Worm (Caenorhabditis elegans): ENCODE results near the gene tbc-18.

The tbc-18 gene

DNA sequence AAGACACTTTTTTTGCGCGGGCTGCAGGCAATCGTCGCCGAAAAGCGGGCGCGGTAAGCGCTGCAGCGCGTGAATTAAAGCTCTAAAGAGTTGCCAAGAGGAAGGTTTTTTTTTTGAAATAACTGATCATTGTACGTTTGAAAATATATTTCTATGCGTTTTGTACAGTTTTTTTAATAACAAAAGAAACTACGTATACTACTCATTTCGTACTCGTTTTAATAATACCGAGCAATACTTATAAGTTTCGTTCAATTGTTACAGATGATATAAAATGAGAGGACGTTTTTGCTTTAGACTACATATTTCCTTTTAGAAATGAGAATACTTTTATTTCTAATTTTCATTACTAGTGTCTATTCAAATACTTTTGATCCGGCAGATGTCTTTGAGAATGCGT, 6.5 kb upstream of the tbc-18 start, which contains the start of gene nep-15:
nep-15 (plus strand) TSS at position 301 of the 400 bp plus-strand sequence.
- TF ChIP-seq mep-1 (tag; optimal IDR thresholded peaks at IDR 0.05) (no peak), mab-5 (tag; optimal IDR thresholded peaks at IDR 0.05) (no peak), M03D4.4 (tag; optimal IDR thresholded peaks at IDR 0.05) (no peak), pha-4 (tag; optimal IDR thresholded peaks at IDR 0.05) (no peak), flh-1 (GFP tag; optimal IDR thresholded peaks at IDR 0.05) (no peak), drap-1 (GFP tag; optimal IDR thresholded peaks at IDR 0.05) (no peak), unc-120 (tag; optimal IDR thresholded peaks at IDR 0.05; ENCODE audit: poor library complexity, severe bottlenecking) (no peak), lsy-2 (tag; optimal IDR thresholded peaks at IDR 0.05) (no peak), hlh-1 (tag; optimal IDR thresholded peaks at IDR 0.05) (no peak), unc-39 (tag; optimal IDR thresholded peaks at IDR 0.05) (no peak), tbx-8 (GFP tag; optimal IDR thresholded peaks at IDR 0.05) (no peak)

DNA sequence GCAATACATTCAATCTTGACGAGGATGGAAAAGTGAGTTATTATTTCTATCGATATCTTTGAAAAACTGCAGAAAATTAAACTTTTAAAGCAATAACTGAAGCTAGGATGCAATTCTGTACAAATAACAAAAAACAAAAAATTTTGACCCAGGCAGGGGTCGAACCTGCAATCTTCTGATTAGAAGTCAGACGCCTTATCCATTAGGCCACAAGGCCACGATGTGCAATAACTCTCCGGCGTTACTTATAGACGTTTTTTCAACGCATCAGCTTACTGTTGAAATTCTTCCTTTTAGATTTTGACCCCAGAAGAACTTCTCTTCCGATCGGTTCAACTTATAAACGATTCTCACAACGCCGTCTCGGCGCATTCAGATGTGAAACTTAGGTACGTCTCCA, 3.3 kb downstream of the tbc-18 start:
- TF ChIP-seq M03D4.4 (tag; optimal IDR thresholded peaks at IDR 0.05) (no peak), mep-1 (tag; optimal IDR thresholded peaks at IDR 0.05) (no peak), lin-13 (tag; optimal IDR thresholded peaks at IDR 0.05) (no peak), tbx-8 (GFP tag; optimal IDR thresholded peaks at IDR 0.05) (no peak), bed-3 (GFP tag; optimal IDR thresholded peaks at IDR 0.05) (no peak), nhr-76 (tag; optimal IDR thresholded peaks at IDR 0.05) (no peak), zip-8 (tag; optimal IDR thresholded peaks at IDR 0.05) (no peak), lin-32 (GFP tag; optimal IDR thresholded peaks at IDR 0.05) (no peak), nhr-237 (tag; optimal IDR thresholded peaks at IDR 0.05) (no peak), elt-3 (tag; optimal IDR thresholded peaks at IDR 0.05) (no peak), hlh-1 (tag; optimal IDR thresholded peaks at IDR 0.05) (no peak), mls-2 (tag; optimal IDR thresholded peaks at IDR 0.05) (no peak), pha-4 (tag; optimal IDR thresholded peaks at IDR 0.05) (no peak), ceh-43 (GFP tag; optimal IDR thresholded peaks at IDR 0.05) (no peak), blmp-1 (tag; optimal IDR thresholded peaks at IDR 0.05) (no peak)

DNA sequence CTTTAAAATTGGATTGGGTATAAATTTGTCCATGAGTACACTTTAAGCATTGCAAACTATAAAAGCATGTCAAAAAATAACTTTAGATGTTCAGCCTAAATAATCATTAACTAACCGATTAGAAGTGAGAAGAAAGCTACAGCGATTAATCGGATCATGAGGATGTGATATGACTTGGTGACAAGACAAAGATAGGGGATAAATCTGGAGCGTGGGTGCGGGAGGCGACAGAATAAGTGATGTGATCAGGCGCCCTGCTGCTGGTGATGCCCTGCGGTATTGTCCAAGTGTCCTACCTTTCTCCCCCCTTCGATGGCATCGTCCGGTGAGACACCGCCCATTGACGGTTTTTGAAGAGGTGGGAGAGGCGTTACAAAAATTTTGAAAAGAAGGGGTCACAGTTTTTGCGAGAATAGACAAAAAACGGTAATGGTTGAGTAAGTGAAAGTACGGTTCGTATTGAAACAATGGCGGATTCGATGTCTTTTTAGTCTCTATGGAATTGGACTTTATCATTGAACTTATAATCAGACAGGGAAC, 6.4 kb downstream of the tbc-18 start, which contains the start of gene F41D9.2:
F41D9.2 (minus strand) TSS at position 304 of the 540 bp plus-strand sequence.
- TF ChIP-seq mls-2 (tag; optimal IDR thresholded peaks at IDR 0.05) (no peak), elt-3 (tag; optimal IDR thresholded peaks at IDR 0.05) (no peak), lin-32 (GFP tag; optimal IDR thresholded peaks at IDR 0.05) (no peak), unc-120 (tag; optimal IDR thresholded peaks at IDR 0.05; ENCODE audit: poor library complexity, severe bottlenecking) (no peak), nhr-12 (tag; optimal IDR thresholded peaks at IDR 0.05) (no peak), nhr-237 (tag; optimal IDR thresholded peaks at IDR 0.05) (no peak), lin-13 (tag; optimal IDR thresholded peaks at IDR 0.05) (no peak), lsy-2 (tag; optimal IDR thresholded peaks at IDR 0.05) (no peak), ceh-83 (GFP tag; optimal IDR thresholded peaks at IDR 0.05) (no peak), drap-1 (GFP tag; optimal IDR thresholded peaks at IDR 0.05) (no peak), unc-39 (tag; optimal IDR thresholded peaks at IDR 0.05) (no peak), nhr-28 (tag; optimal IDR thresholded peaks at IDR 0.05) (no peak)

DNA sequence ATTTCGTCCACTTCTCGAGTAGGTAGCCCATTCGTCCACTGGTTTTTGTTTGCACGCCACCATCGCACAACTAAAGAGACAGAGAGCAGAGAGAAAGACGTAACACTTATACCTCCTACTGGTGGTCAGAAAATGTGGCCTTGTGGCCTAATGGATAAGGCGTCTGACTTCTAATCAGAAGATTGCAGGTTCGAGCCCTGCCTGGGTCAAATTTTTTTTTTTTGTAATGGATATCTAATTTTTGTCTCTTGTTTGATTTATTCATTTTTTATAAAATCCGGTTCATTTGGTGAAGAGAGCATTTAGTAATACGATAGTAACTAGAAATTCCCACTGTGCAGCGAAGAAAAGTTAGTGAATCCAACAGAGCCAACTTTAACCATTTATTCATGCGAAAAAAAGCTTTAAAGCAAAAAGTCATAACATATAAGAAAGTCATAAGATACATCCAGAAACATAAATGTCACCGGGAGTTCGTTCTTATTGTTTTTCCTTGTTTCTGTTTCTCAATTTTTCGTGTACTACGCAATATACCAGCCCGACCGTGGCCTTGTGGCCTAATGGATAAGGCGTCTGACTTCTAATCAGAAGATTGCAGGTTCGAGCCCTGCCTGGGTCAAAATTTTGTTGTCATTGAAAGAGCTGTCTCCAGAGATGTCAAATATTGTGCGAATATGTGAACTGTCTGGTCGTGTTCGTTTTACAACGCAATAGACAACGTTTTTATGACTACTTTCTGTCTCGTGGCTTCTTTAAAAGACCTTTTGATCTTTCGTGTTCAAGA, 7.9 kb downstream of the tbc-18 start:
- TF ChIP-seq elt-1 (tag; optimal IDR thresholded peaks at IDR 0.05; ENCODE audit: borderline replicate concordance, insufficient read depth) (no peak), elt-3 (tag; optimal IDR thresholded peaks at IDR 0.05) (no peak), ceh-83 (GFP tag; optimal IDR thresholded peaks at IDR 0.05) (peak; percentile 88), ceh-39 (tag; optimal IDR thresholded peaks at IDR 0.05) (peak; percentile 16), ztf-11 (tag; optimal IDR thresholded peaks at IDR 0.05) (peak; percentile 35), nhr-28 (tag; optimal IDR thresholded peaks at IDR 0.05) (peak; percentile 31), nhr-76 (tag; optimal IDR thresholded peaks at IDR 0.05) (no peak), cnd-1 (tag; optimal IDR thresholded peaks at IDR 0.05) (peak; percentile 81), M03D4.4 (tag; optimal IDR thresholded peaks at IDR 0.05) (peak; percentile 89), pha-4 (tag; optimal IDR thresholded peaks at IDR 0.05) (no peak), sptf-1 (tag; optimal IDR thresholded peaks at IDR 0.05) (peak; percentile 88), lin-13 (tag; optimal IDR thresholded peaks at IDR 0.05) (no peak), mab-5 (tag; optimal IDR thresholded peaks at IDR 0.05) (peak; percentile 31), bed-3 (GFP tag; optimal IDR thresholded peaks at IDR 0.05) (peak; percentile 66), zip-8 (tag; optimal IDR thresholded peaks at IDR 0.05) (no peak), nhr-237 (tag; optimal IDR thresholded peaks at IDR 0.05) (no peak), mls-2 (tag; optimal IDR thresholded peaks at IDR 0.05) (peak; percentile 91), sem-2 (GFP tag; optimal IDR thresholded peaks at IDR 0.05) (peak; percentile 77), ham-2 (GFP tag; optimal IDR thresholded peaks at IDR 0.05) (no peak), drap-1 (GFP tag; optimal IDR thresholded peaks at IDR 0.05) (peak; percentile 80), flh-1 (GFP tag; optimal IDR thresholded peaks at IDR 0.05) (peak; percentile 45), unc-39 (tag; optimal IDR thresholded peaks at IDR 0.05) (no peak), nhr-12 (tag; optimal IDR thresholded peaks at IDR 0.05) (no peak), unc-62 (GFP tag; optimal IDR thresholded peaks at IDR 0.05) (peak; percentile 25), lsy-2 (tag; optimal IDR thresholded peaks at IDR 0.05) (no peak), unc-120 (tag; optimal IDR thresholded peaks at IDR 0.05; ENCODE audit: poor library complexity, severe bottlenecking) (peak; percentile 57), hlh-1 (tag; optimal IDR thresholded peaks at IDR 0.05) (peak; percentile 28), ceh-43 (GFP tag; optimal IDR thresholded peaks at IDR 0.05) (peak; percentile 76), tbx-8 (GFP tag; optimal IDR thresholded peaks at IDR 0.05) (peak; percentile 43), mep-1 (tag; optimal IDR thresholded peaks at IDR 0.05) (peak; percentile 56), lin-32 (GFP tag; optimal IDR thresholded peaks at IDR 0.05) (peak; percentile 25), nhr-2 (tag; optimal IDR thresholded peaks at IDR 0.05) (no peak), snpc-4 (tag; optimal IDR thresholded peaks at IDR 0.05) (no peak), blmp-1 (tag; optimal IDR thresholded peaks at IDR 0.05) (no peak), ces-1 (GFP tag; optimal IDR thresholded peaks at IDR 0.05) (peak; percentile 36)

All from whole organism, mixed stage, embryonic.